Worm (Caenorhabditis elegans) whole organism, early embryonic: ENCODE results near the gene nhr-92.

ENCODE experiments used
- B0310.2 ChIP-seq: sonication (generic microtip); optimal IDR thresholded peaks from 2 replicates; lab custom pipeline; 2016; ENCODE audit warnings: mild to moderate bottlenecking, missing genetic modification characterization, missing compliant biosample characterization
- aly-1 ChIP-seq: sonication (generic microtip); optimal IDR thresholded peaks from 2 replicates; lab custom pipeline; 2016; ENCODE audit warnings: missing genetic modification characterization, missing compliant biosample characterization
- ama-1 ChIP-seq: fragments of 150-350 bp; optimal IDR thresholded peaks from 2 replicates; lab custom pipeline; 2014
- ceh-13 ChIP-seq: fragments of 200-800 bp; sonication (Bioruptor generic); optimal IDR thresholded peaks from 2 replicates; lab custom pipeline; 2018; ENCODE audit warnings: mild to moderate bottlenecking, missing genetic modification characterization, missing compliant biosample characterization
- ceh-36 ChIP-seq: sonication (generic microtip); optimal IDR thresholded peaks from 2 replicates; lab custom pipeline; 2016; ENCODE audit warnings: missing genetic modification characterization, inconsistent platforms, missing compliant biosample characterization
- hmbx-1 ChIP-seq: sonication (generic microtip); optimal IDR thresholded peaks from 2 replicates; lab custom pipeline; 2016; ENCODE audit warnings: mild to moderate bottlenecking, missing genetic modification characterization, missing compliant biosample characterization
- hmg-4 ChIP-seq: fragments of 200-800 bp; sonication (Bioruptor generic); optimal IDR thresholded peaks from 2 replicates; lab custom pipeline; 2018; ENCODE audit warnings: mild to moderate bottlenecking, missing genetic modification characterization, missing compliant biosample characterization
- hnd-1 ChIP-seq: sonication (generic microtip); optimal IDR thresholded peaks from 2 replicates; lab custom pipeline; 2016; ENCODE audit warnings: missing genetic modification characterization, missing compliant biosample characterization
- pes-1 ChIP-seq: fragments of 200-800 bp; sonication (Bioruptor generic); IDR thresholded peaks from 2 replicates; pipeline ENCODE4 v1.3.6; 2022; ENCODE audit warnings: missing genetic modification reagents, missing genetic modification characterization, missing compliant biosample characterization
- tbx-11 ChIP-seq: fragments of 200-800 bp; sonication (Bioruptor generic); IDR thresholded peaks from 2 replicates; pipeline ENCODE4 v1.3.6; 2022; ENCODE audit warnings: missing genetic modification characterization, missing compliant biosample characterization
- tbx-37 ChIP-seq: fragments of 200-800 bp; sonication (Bioruptor generic); conservative IDR thresholded peaks from 2 replicates; pipeline ENCODE4 v1.3.6; 2022; ENCODE audit warnings: missing genetic modification reagents, missing genetic modification characterization, missing compliant biosample characterization

ce11 chrIV:1602936-1603457, 16.9 kb upstream of the nhr-92 start:
- no peak for TF ChIP-seq ama-1 (lab: Kevin White, UChicago)
- no peak for TF ChIP-seq B0310.2 (tag; lab: Kevin White, UChicago)
- no peak for TF ChIP-seq tbx-11 (GFP tag; lab: Robert Waterston, UW)
- TF ChIP-seq hmg-4 = no peak
- TF ChIP-seq tbx-37 (GFP tag; lab: Robert Waterston, UW) = no peak
- no peak for TF ChIP-seq ceh-36 (tag; lab: Kevin White, UChicago)
- no peak for TF ChIP-seq hnd-1 (tag; lab: Kevin White, UChicago)
- no peak for TF ChIP-seq ceh-13 (GFP tag; lab: Kevin White, UChicago)
- TF ChIP-seq pes-1 = no peak
- no peak for TF ChIP-seq hmbx-1
- TF ChIP-seq aly-1 (tag; lab: Kevin White, UChicago) = no peak
